Fruit fly (Drosophila melanogaster) whole organism, embryonic: ENCODE measurements around the gene svr.

ENCODE experiments used
- CG1832 ChIP-seq: fragments of 200-800 bp; sonication (Bioruptor generic); optimal IDR thresholded peaks from 2 replicates; lab custom pipeline; 2017; ENCODE audit warnings: missing biosample characterization, mild to moderate bottlenecking, missing genetic modification characterization, inconsistent platforms
- CG9727 ChIP-seq: fragments of 200-800 bp; sonication (Bioruptor generic); optimal IDR thresholded peaks from 3 replicates; lab custom pipeline; 2017; ENCODE audit warnings: missing biosample characterization, mild to moderate bottlenecking, missing genetic modification characterization
- Dfd ChIP-seq, 2 experiments: fragments of >200 bp; optimal IDR thresholded peaks; 2 replicates each; lab custom pipeline; 2017; ENCODE audit warnings: missing biosample characterization in 2 of 2, missing genetic modification characterization in 2 of 2
- ERR ChIP-seq: fragments of 200-800 bp; sonication (Bioruptor generic); optimal IDR thresholded peaks from 2 replicates; lab custom pipeline; 2016; ENCODE audit warnings: missing biosample characterization, missing genetic modification characterization
- H15 ChIP-seq: fragments of 200-800 bp; sonication (Bioruptor generic); IDR thresholded peaks from 3 replicates; pipeline ENCODE4 v1.3.6; 2022; ENCODE audit warnings: missing biosample characterization, missing genetic modification characterization
- HmgD ChIP-seq: fragments of 200-800 bp; sonication (Bioruptor generic); optimal IDR thresholded peaks from 3 replicates; lab custom pipeline; 2016; ENCODE audit warnings: missing biosample characterization, missing genetic modification characterization
- al ChIP-seq: fragments of 200-800 bp; sonication (Bioruptor generic); IDR thresholded peaks from 2 replicates; pipeline ENCODE4 v1.3.6; 2022; ENCODE audit warnings: missing biosample characterization, missing genetic modification characterization
- bcd ChIP-seq: fragments of 200-800 bp; sonication (Bioruptor generic); optimal IDR thresholded peaks from 2 replicates; lab custom pipeline; 2017; ENCODE audit warnings: missing biosample characterization, mild to moderate bottlenecking, missing genetic modification characterization
- dysf ChIP-seq: fragments of 200-800 bp; sonication (Bioruptor generic); IDR thresholded peaks from 3 replicates; pipeline ENCODE4 v1.3.6; 2022; ENCODE audit warnings: missing biosample characterization, missing genetic modification characterization
- lmd ChIP-seq: fragments of 200-800 bp; sonication (Bioruptor generic); IDR thresholded peaks from 2 replicates; pipeline ENCODE4 v1.3.6; 2022; ENCODE audit warnings: missing biosample characterization, missing genetic modification characterization
- p53 ChIP-seq: fragments of 200-800 bp; sonication (Bioruptor generic); optimal IDR thresholded peaks from 2 replicates; lab custom pipeline; 2016; ENCODE audit warnings: missing biosample characterization, missing genetic modification characterization
- sob ChIP-seq: fragments of 200-800 bp; sonication (Bioruptor generic); IDR thresholded peaks from 2 replicates; pipeline ENCODE4 v1.3.6; 2022; ENCODE audit warnings: missing biosample characterization, missing genetic modification characterization

- TF ChIP-seq Dfd (GFP tag; optimal IDR thresholded peaks at IDR 0.05; lab: Kevin White, UChicago) (no peak), dysf (no peak), lmd (no peak), sob (GFP tag; lab: Robert Waterston, UW) (no peak), p53 (GFP tag; lab: Kevin White, UChicago) (no peak), bcd (no peak), CG9727 (GFP tag; lab: Kevin White, UChicago) (no peak), al (GFP tag; lab: Robert Waterston, UW) (no peak), ERR (GFP tag; lab: Kevin White, UChicago) (no peak), CG1832 (GFP tag; lab: Kevin White, UChicago) (no peak), HmgD (GFP tag; lab: Kevin White, UChicago) (no peak), H15 (no peak)
Measured at dm6 chrX:509117-509516, 12.9 kb downstream of the svr start, which contains the start of gene arg.
